Worm (Caenorhabditis elegans) whole organism, L4 larva: ENCODE results near the gene ceh-36.
A peak's percentile ranks its signal among the peaks of the same experiment; 100 is the strongest.

Experiments
- F10B5.3 ChIP-seq: sonication (generic microtip); optimal IDR thresholded peaks from 2 replicates; lab custom pipeline; 2016; ENCODE audit warnings: mild to moderate bottlenecking, missing genetic modification characterization, missing compliant biosample characterization
- F44E2.7 ChIP-seq: fragments of 200-800 bp; sonication (Bioruptor generic); IDR thresholded peaks from 2 replicates; pipeline ENCODE4 v2.1.2; 2022; ENCODE audit warnings: missing genetic modification characterization, missing compliant biosample characterization
- R02D3.7 ChIP-seq: fragments of 150-350 bp; sonication (generic microtip); optimal IDR thresholded peaks from 3 replicates; lab custom pipeline; 2014; ENCODE audit warnings: missing biosample characterization, missing genetic modification characterization
- Y48G9A.11 ChIP-seq: fragments of 200-800 bp; sonication (Bioruptor generic); IDR thresholded peaks from 2 replicates; pipeline ENCODE4 v1.3.6; 2022; ENCODE audit warnings: missing genetic modification reagents, missing genetic modification characterization, missing compliant biosample characterization
- aly-2 ChIP-seq: sonication (generic microtip); optimal IDR thresholded peaks from 2 replicates; lab custom pipeline; 2018; ENCODE audit warnings: missing biosample characterization, missing genetic modification characterization
- arid-1 ChIP-seq: fragments of 200-800 bp; sonication (Bioruptor generic); conservative IDR thresholded peaks from 2 replicates; pipeline ENCODE4 v1.3.6; 2022; ENCODE audit warnings: missing genetic modification reagents, missing genetic modification characterization, missing compliant biosample characterization
- ceh-32 ChIP-seq: sonication (generic microtip); optimal IDR thresholded peaks from 2 replicates; lab custom pipeline; 2016; ENCODE audit warnings: mild to moderate bottlenecking, missing genetic modification characterization, missing compliant biosample characterization; ENCODE audit not compliant: poor library complexity
- ceh-62 ChIP-seq: sonication (generic microtip); optimal IDR thresholded peaks from 2 replicates; lab custom pipeline; 2017; ENCODE audit warnings: missing biosample characterization, missing genetic modification characterization
- ces-1 ChIP-seq: fragments of 150-350 bp; sonication (generic microtip); optimal IDR thresholded peaks from 4 replicates; lab custom pipeline; 2014; ENCODE audit warnings: missing biosample characterization, missing genetic modification reagents, missing genetic modification characterization
- daf-16 ChIP-seq, 3 experiments: sonication (generic microtip); optimal IDR thresholded peaks; 2 replicates each; lab custom pipeline; 2016 to 2017; ENCODE audit warnings: missing genetic modification characterization in 3 of 3, missing genetic modification reagents in 3 of 3, mild to moderate bottlenecking in 2 of 3, missing compliant biosample characterization in 2 of 3, missing biosample characterization in 1 of 3, moderate library complexity in 1 of 3
- daf-19 ChIP-seq: fragments of 200-800 bp; sonication (Bioruptor generic); conservative IDR thresholded peaks from 2 replicates; pipeline ENCODE4 v1.3.6; 2022; ENCODE audit warnings: missing genetic modification characterization, missing compliant biosample characterization
- daf-8 ChIP-seq: fragments of 200-800 bp; sonication (Bioruptor generic); IDR thresholded peaks from 2 replicates; pipeline ENCODE4 v1.3.6; 2022; ENCODE audit warnings: missing genetic modification characterization, missing compliant biosample characterization
- dmd-6 ChIP-seq: fragments of 200-800 bp; sonication (Bioruptor generic); IDR thresholded peaks from 2 replicates; pipeline ENCODE4 v1.3.6; 2022; ENCODE audit warnings: missing genetic modification reagents, missing genetic modification characterization, missing compliant biosample characterization
- dmd-9 ChIP-seq: fragments of 200-800 bp; sonication (Bioruptor generic); IDR thresholded peaks from 2 replicates; pipeline ENCODE4 v1.3.6; 2022; ENCODE audit warnings: missing genetic modification reagents, missing genetic modification characterization, missing compliant biosample characterization
- dpl-1 ChIP-seq: fragments of 150-350 bp; optimal IDR thresholded peaks from 2 replicates; lab custom pipeline; 2014; ENCODE audit warnings: missing biosample characterization, missing genetic modification reagents, missing genetic modification characterization
- duxl-1 ChIP-seq: sonication (generic microtip); optimal IDR thresholded peaks from 2 replicates; lab custom pipeline; 2016; ENCODE audit warnings: mild to moderate bottlenecking, missing genetic modification characterization, moderate library complexity, missing compliant biosample characterization; ENCODE audit not compliant: poor library complexity
- fkh-10 ChIP-seq: fragments of 150-350 bp; optimal IDR thresholded peaks from 2 replicates; lab custom pipeline; 2014; ENCODE audit warnings: missing biosample characterization, missing genetic modification reagents, missing genetic modification characterization
- fos-1 ChIP-seq: fragments of 150-350 bp; optimal IDR thresholded peaks from 2 replicates; lab custom pipeline; 2014; ENCODE audit warnings: missing biosample characterization, missing genetic modification characterization
- gei-8 ChIP-seq: fragments of 200-800 bp; sonication (Bioruptor generic); optimal IDR thresholded peaks from 2 replicates; lab custom pipeline; 2018; ENCODE audit warnings: mild to moderate bottlenecking, missing genetic modification characterization, missing compliant biosample characterization
- hif-1 ChIP-seq, 2 experiments: sonication (generic microtip); optimal IDR thresholded peaks; 2 replicates each; lab custom pipeline; 2016 to 2017; ENCODE audit warnings: missing compliant biosample characterization in 2 of 2, missing genetic modification characterization in 2 of 2, missing genetic modification reagents in 2 of 2, missing genotype in 2 of 2, mild to moderate bottlenecking in 1 of 2
- hlh-11 ChIP-seq: fragments of 200-800 bp; sonication (Bioruptor generic); optimal IDR thresholded peaks from 2 replicates; lab custom pipeline; 2018; ENCODE audit warnings: mild to moderate bottlenecking, missing genetic modification characterization, missing compliant biosample characterization
- hlh-30 ChIP-seq: sonication (generic microtip); optimal IDR thresholded peaks from 2 replicates; lab custom pipeline; 2017; ENCODE audit warnings: antibody characterized with exemption, mild to moderate bottlenecking, missing genetic modification characterization, missing compliant biosample characterization; ENCODE audit not compliant: insufficient read depth
- hmg-1.1 ChIP-seq: fragments of 200-800 bp; sonication (Bioruptor generic); IDR thresholded peaks from 2 replicates; pipeline ENCODE4 v1.3.6; 2022; ENCODE audit warnings: missing genetic modification reagents, missing genetic modification characterization, missing compliant biosample characterization
- lin-29 ChIP-seq: fragments of 200-800 bp; sonication (Bioruptor generic); IDR thresholded peaks from 2 replicates; pipeline ENCODE4 v1.3.6; 2022; ENCODE audit warnings: missing genetic modification reagents, missing genetic modification characterization, missing compliant biosample characterization
- lir-3 ChIP-seq: sonication (generic microtip); optimal IDR thresholded peaks from 2 replicates; lab custom pipeline; 2016; ENCODE audit warnings: mild to moderate bottlenecking, missing genetic modification characterization, missing compliant biosample characterization
- lsy-2 ChIP-seq, 2 experiments: fragments of 150-350 bp in 1 of 2; sonication (generic microtip) in 1 of 2; optimal IDR thresholded peaks; 2 replicates each; lab custom pipeline; 2014 to 2017; ENCODE audit warnings: missing biosample characterization in 2 of 2, missing genetic modification characterization in 2 of 2
- madf-9 ChIP-seq: fragments of 200-800 bp; sonication (Bioruptor generic); conservative IDR thresholded peaks from 2 replicates; pipeline ENCODE4 v1.3.6; 2022; ENCODE audit warnings: missing genetic modification reagents, missing genetic modification characterization, missing compliant biosample characterization
- mdl-1 ChIP-seq, 2 experiments: fragments of 150-350 bp in 1 of 2; sonication (generic microtip) in 1 of 2; optimal IDR thresholded peaks; 2 replicates each; lab custom pipeline; 2014 to 2017; ENCODE audit warnings: missing biosample characterization in 2 of 2, missing genetic modification characterization in 2 of 2
- mes-2 ChIP-seq: sonication (generic microtip); optimal IDR thresholded peaks from 2 replicates; lab custom pipeline; 2016; ENCODE audit warnings: missing genotype, mild to moderate bottlenecking, missing genetic modification characterization, missing compliant biosample characterization; ENCODE audit not compliant: poor library complexity, severe bottlenecking
- nhr-11 ChIP-seq: fragments of 150-350 bp; optimal IDR thresholded peaks from 2 replicates; lab custom pipeline; 2014; ENCODE audit warnings: missing biosample characterization, missing genetic modification characterization
- nhr-25 ChIP-seq: sonication (generic microtip); optimal IDR thresholded peaks from 2 replicates; lab custom pipeline; 2017; ENCODE audit warnings: missing genetic modification characterization, mild to moderate bottlenecking, missing compliant biosample characterization, antibody characterized with exemption, moderate library complexity, borderline replicate concordance; ENCODE audit not compliant: insufficient read depth
- nhr-28 ChIP-seq: fragments of 150-350 bp; optimal IDR thresholded peaks from 2 replicates; lab custom pipeline; 2014; ENCODE audit warnings: missing biosample characterization, missing genetic modification characterization
- nhr-41 ChIP-seq: fragments of 200-800 bp; sonication (Bioruptor generic); IDR thresholded peaks from 2 replicates; pipeline ENCODE4 v1.3.6; 2022; ENCODE audit warnings: missing genetic modification reagents, missing genetic modification characterization, missing compliant biosample characterization
- nhr-48 ChIP-seq: sonication (generic microtip); optimal IDR thresholded peaks from 2 replicates; lab custom pipeline; 2016; ENCODE audit warnings: mild to moderate bottlenecking, missing genetic modification characterization, missing compliant biosample characterization
- nhr-77 ChIP-seq: fragments of 150-350 bp; optimal IDR thresholded peaks from 2 replicates; lab custom pipeline; 2014; ENCODE audit warnings: missing biosample characterization, missing genetic modification characterization
- php-3 ChIP-seq: fragments of 200-800 bp; sonication (Bioruptor generic); IDR thresholded peaks from 2 replicates; pipeline ENCODE4 v1.3.6; 2022; ENCODE audit warnings: missing genetic modification reagents, missing genetic modification characterization, missing compliant biosample characterization
- pqm-1 ChIP-seq: sonication (generic microtip); optimal IDR thresholded peaks from 2 replicates; lab custom pipeline; 2017; ENCODE audit warnings: missing biosample characterization, missing genetic modification characterization
- rbr-2 ChIP-seq: sonication (generic microtip); optimal IDR thresholded peaks from 2 replicates; lab custom pipeline; 2016; ENCODE audit warnings: missing genotype, missing genetic modification characterization, missing compliant biosample characterization
- set-16 ChIP-seq: fragments of 200-800 bp; sonication (Bioruptor generic); IDR thresholded peaks from 2 replicates; pipeline ENCODE4 v1.3.6; 2022; ENCODE audit warnings: missing genetic modification reagents, missing genetic modification characterization, missing compliant biosample characterization
- spr-3 ChIP-seq: fragments of 200-800 bp; sonication (Bioruptor generic); optimal IDR thresholded peaks from 2 replicates; lab custom pipeline; 2018; ENCODE audit warnings: mild to moderate bottlenecking, missing genetic modification characterization, missing compliant biosample characterization
- tra-1 ChIP-seq: fragments of 200-800 bp; sonication (Bioruptor generic); IDR thresholded peaks from 2 replicates; pipeline ENCODE4 v1.3.6; 2022; ENCODE audit warnings: missing genetic modification reagents, missing genetic modification characterization, missing compliant biosample characterization
- unc-62 ChIP-seq, 3 experiments: fragments of 150-350 bp in 1 of 3; sonication (generic microtip); optimal IDR thresholded peaks in 2 of 3; peaks in 1 of 3; 1 replicate in 1 of 3; 2 replicates in 2 of 3; lab custom pipeline; 2014 to 2017; ENCODE audit warnings: missing biosample characterization in 3 of 3, missing genetic modification characterization in 3 of 3, missing genetic modification reagents in 3 of 3, missing genotype in 1 of 3
- vab-7 ChIP-seq: fragments of 200-800 bp; sonication (Bioruptor generic); IDR thresholded peaks from 2 replicates; pipeline ENCODE4 v1.3.6; 2022; ENCODE audit warnings: missing genetic modification reagents, missing genetic modification characterization, missing compliant biosample characterization
- zag-1 ChIP-seq: fragments of 150-350 bp; optimal IDR thresholded peaks from 2 replicates; lab custom pipeline; 2014; ENCODE audit warnings: missing biosample characterization, missing genetic modification characterization
- zfp-2 ChIP-seq: sonication (generic microtip); optimal IDR thresholded peaks from 2 replicates; lab custom pipeline; 2016; ENCODE audit warnings: mild to moderate bottlenecking, missing genetic modification characterization, missing compliant biosample characterization
- zfp-3 ChIP-seq: fragments of 200-800 bp; sonication (Bioruptor generic); conservative IDR thresholded peaks from 2 replicates; pipeline ENCODE4 v1.3.6; 2022; ENCODE audit warnings: missing genetic modification reagents, missing genetic modification characterization, missing compliant biosample characterization
- ztf-11 ChIP-seq: fragments of 150-350 bp; optimal IDR thresholded peaks from 2 replicates; lab custom pipeline; 2014; ENCODE audit warnings: missing biosample characterization, missing genetic modification characterization

ceh-36 gene

DNA sequence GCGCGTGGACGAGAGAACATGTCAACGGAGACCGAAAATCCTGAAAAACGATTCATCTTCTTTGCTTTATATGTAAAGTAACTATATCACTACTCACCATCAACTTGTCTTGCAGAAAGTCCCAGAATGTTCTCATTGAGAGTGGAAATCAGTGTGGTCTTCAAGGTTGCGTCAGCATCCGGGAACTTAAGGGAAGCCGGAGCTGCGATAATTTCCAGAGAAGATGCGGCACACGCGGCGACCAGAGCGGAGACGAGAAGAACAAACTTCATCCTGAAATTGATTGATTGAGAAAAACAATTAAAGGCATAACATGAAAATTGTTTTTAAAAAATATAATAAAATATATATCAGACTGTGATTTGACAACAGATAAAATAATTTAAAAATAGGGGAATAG lies 22.1 kb downstream of the ceh-36 start, which contains the start of gene vha-20 (continued):
- TF ChIP-seq ceh-62 (tag; lab: Kevin White, UChicago): no peak
- no peak for TF ChIP-seq nhr-48
- no peak for TF ChIP-seq zfp-2
- TF ChIP-seq rbr-2 (tag; lab: Kevin White, UChicago): no peak
- TF ChIP-seq zag-1: no peak
- TF ChIP-seq lin-29 (GFP tag; lab: Robert Waterston, UW): no peak
- no peak for TF ChIP-seq nhr-28 (tag; lab: Kevin White, UChicago)
- peak; percentile 23 for TF ChIP-seq hlh-11
- TF ChIP-seq hmg-1.1 (GFP tag; lab: Robert Waterston, UW): no peak
- TF ChIP-seq daf-8 (GFP tag; lab: Robert Waterston, UW): no peak
- TF ChIP-seq nhr-77 (tag; lab: Kevin White, UChicago): no peak
- TF ChIP-seq Y48G9A.11 (GFP tag; lab: Robert Waterston, UW): no peak
- TF ChIP-seq gei-8 (GFP tag; lab: Kevin White, UChicago): no peak
- TF ChIP-seq daf-19 (GFP tag; lab: Robert Waterston, UW): no peak
- TF ChIP-seq duxl-1 (tag; lab: Kevin White, UChicago): no peak
- no peak for TF ChIP-seq nhr-11 (tag; lab: Kevin White, UChicago)
- TF ChIP-seq lsy-2 (tag; optimal IDR thresholded peaks at IDR 0.05; lab: Kevin White, UChicago): no peak
- TF ChIP-seq dmd-9 (GFP tag; lab: Robert Waterston, UW): no peak
- no peak for TF ChIP-seq R02D3.7 (tag; lab: Kevin White, UChicago)
- no peak for TF ChIP-seq F10B5.3 (tag; lab: Kevin White, UChicago)
- TF ChIP-seq lir-3: no peak
- TF ChIP-seq hlh-30 (tag; lab: Kevin White, UChicago): no peak
- no peak for TF ChIP-seq mdl-1 (tag; optimal IDR thresholded peaks at IDR 0.05; lab: Kevin White, UChicago)
- no peak for TF ChIP-seq arid-1 (GFP tag; lab: Robert Waterston, UW)
- no peak for TF ChIP-seq ces-1 (GFP tag; lab: Kevin White, UChicago)
- TF ChIP-seq unc-62 (GFP tag; optimal IDR thresholded peaks at IDR 0.05 in 1 of 2; lab: Kevin White, UChicago): no peak
- TF ChIP-seq unc-62 (tag; optimal IDR thresholded peaks at IDR 0.05; lab: Kevin White, UChicago): no peak
- TF ChIP-seq pqm-1: no peak
- no peak for TF ChIP-seq dpl-1 (GFP tag; lab: Kevin White, UChicago)
- TF ChIP-seq aly-2: no peak
- no peak for TF ChIP-seq fkh-10 (GFP tag; lab: Kevin White, UChicago)
- 0 out of 2 replicates have a peak, but pooled peaks have one; percentile 38 for TF ChIP-seq tra-1 (GFP tag; lab: Robert Waterston, UW)
- no peak for TF ChIP-seq php-3 (GFP tag; lab: Robert Waterston, UW)
- no peak for TF ChIP-seq ztf-11 (tag; lab: Kevin White, UChicago)
- TF ChIP-seq, all 104 proteins: peak for 16

DNA sequence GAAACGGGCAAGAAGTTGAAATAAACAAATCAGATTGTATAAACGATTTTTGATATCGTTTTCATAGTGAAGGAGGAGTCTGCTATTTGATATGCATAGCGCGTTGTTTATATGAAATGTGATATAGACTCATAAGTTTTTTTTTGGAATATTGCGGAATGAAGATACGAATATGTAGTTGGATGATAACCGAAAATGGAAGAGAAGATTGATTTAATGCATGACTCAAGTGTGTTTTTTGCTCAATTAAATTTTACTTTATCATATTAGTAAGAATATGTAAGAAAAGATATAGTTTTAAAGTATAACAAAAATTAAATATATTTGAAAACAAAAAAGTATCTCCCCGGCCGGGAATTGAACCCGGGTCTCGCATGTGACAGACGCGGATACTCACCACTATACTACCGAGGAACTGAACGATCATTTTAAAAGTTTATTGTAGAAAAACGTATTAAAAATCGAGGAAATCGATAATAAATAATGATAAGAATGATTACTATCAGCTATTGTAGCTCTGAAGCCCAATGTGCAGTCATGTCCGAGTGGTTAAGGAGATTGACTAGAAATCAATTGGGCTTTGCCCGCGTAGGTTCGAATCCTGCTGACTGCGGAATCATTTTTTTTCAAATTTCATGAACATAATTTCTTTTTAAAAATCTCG lies 24.6 kb downstream of the ceh-36 start, which contains the start of gene lgc-25:
TSS of gene lgc-25 (minus strand) at position 51 of the 664 bp plus-strand sequence.
- TF ChIP-seq madf-9 (GFP tag; lab: Robert Waterston, UW) (peak; percentile 70), unc-62 (GFP tag; optimal IDR thresholded peaks at IDR 0.05 in 1 of 2; lab: Kevin White, UChicago) (no peak), unc-62 (tag; optimal IDR thresholded peaks at IDR 0.05; lab: Kevin White, UChicago) (no peak), dmd-6 (peak; percentile 67), ceh-32 (tag; lab: Kevin White, UChicago) (no peak), mes-2 (tag; lab: Kevin White, UChicago) (no peak), set-16 (GFP tag; lab: Robert Waterston, UW) (no peak), F44E2.7 (no peak), spr-3 (no peak), vab-7 (GFP tag; lab: Robert Waterston, UW) (peak; percentile 84), hif-1 (tag; optimal IDR thresholded peaks at IDR 0.05; lab: Kevin White, UChicago) (peak in 1 of 2 experiments; percentile 3), fos-1 (tag; lab: Kevin White, UChicago) (no peak), hlh-30 (tag; lab: Kevin White, UChicago) (peak; percentile 86), nhr-25 (tag; lab: Kevin White, UChicago) (peak; percentile 31), nhr-41 (peak; percentile 83), daf-16 (GFP tag; optimal IDR thresholded peaks at IDR 0.05; lab: Kevin White, UChicago) (peak; percentile 47 to 81), daf-16 (tag; optimal IDR thresholded peaks at IDR 0.05; lab: Kevin White, UChicago) (peak; percentile 82), zfp-3 (peak; percentile 65; the same call in 1 of the 2 replicates), aly-2 (no peak), ceh-62 (tag; lab: Kevin White, UChicago) (no peak), Y48G9A.11 (GFP tag; lab: Robert Waterston, UW) (peak; percentile 50; the same call in 1 of the 2 replicates)
